Worm (Caenorhabditis elegans) whole organism, L2 larva: ENCODE results near the gene bbln-1.

Experiments used
- F13H6.1 ChIP-seq: sonication (generic microtip); optimal IDR thresholded peaks from 2 replicates; lab custom pipeline; 2016; ENCODE audit warnings: missing genetic modification characterization, missing compliant biosample characterization
- R02D3.7 ChIP-seq: fragments of 150-350 bp; optimal IDR thresholded peaks from 2 replicates; lab custom pipeline; 2014; ENCODE audit warnings: missing biosample characterization, missing genetic modification characterization
- Y55F3AM.14 ChIP-seq: fragments of 200-800 bp; sonication (Bioruptor generic); optimal IDR thresholded peaks from 2 replicates; lab custom pipeline; 2018; ENCODE audit warnings: mild to moderate bottlenecking, missing genetic modification characterization, missing compliant biosample characterization
- ama-1 ChIP-seq: fragments of 150-350 bp; optimal IDR thresholded peaks from 2 replicates; lab custom pipeline; 2018; ENCODE audit warnings: inconsistent platforms
- blmp-1 ChIP-seq: sonication (generic microtip); optimal IDR thresholded peaks from 2 replicates; lab custom pipeline; 2017; ENCODE audit warnings: missing genetic modification characterization, mild to moderate bottlenecking, missing compliant biosample characterization, antibody characterized with exemption, moderate library complexity; ENCODE audit not compliant: insufficient read depth
- ceh-16 ChIP-seq: fragments of 150-350 bp; optimal IDR thresholded peaks from 2 replicates; lab custom pipeline; 2014; ENCODE audit warnings: missing biosample characterization, missing genetic modification characterization
- crh-2 ChIP-seq: sonication (generic microtip); optimal IDR thresholded peaks from 2 replicates; lab custom pipeline; 2017; ENCODE audit warnings: missing biosample characterization, missing genetic modification characterization
- dmd-4 ChIP-seq: sonication (generic microtip); optimal IDR thresholded peaks from 2 replicates; lab custom pipeline; 2017; ENCODE audit warnings: missing biosample characterization, missing genetic modification characterization
- egl-27 ChIP-seq: sonication (generic microtip); optimal IDR thresholded peaks from 3 replicates; lab custom pipeline; 2017; ENCODE audit warnings: missing biosample characterization, missing genetic modification reagents, missing genetic modification characterization
- elt-1 ChIP-seq: fragments of 150-350 bp; optimal IDR thresholded peaks from 2 replicates; lab custom pipeline; 2014; ENCODE audit warnings: missing biosample characterization, missing genetic modification characterization
- fos-1 ChIP-seq: fragments of 150-350 bp; optimal IDR thresholded peaks from 2 replicates; lab custom pipeline; 2014; ENCODE audit warnings: missing biosample characterization, missing genetic modification characterization
- gmeb-1 ChIP-seq: fragments of 150-350 bp; optimal IDR thresholded peaks from 2 replicates; lab custom pipeline; 2014; ENCODE audit warnings: missing biosample characterization, missing genetic modification characterization
- lin-13 ChIP-seq: fragments of 150-350 bp; optimal IDR thresholded peaks from 2 replicates; lab custom pipeline; 2014; ENCODE audit warnings: missing biosample characterization, missing genetic modification reagents, missing genetic modification characterization
- lin-39 ChIP-seq: fragments of 150-350 bp; optimal IDR thresholded peaks from 2 replicates; lab custom pipeline; 2014; ENCODE audit warnings: missing biosample characterization, missing genetic modification reagents, missing genetic modification characterization
- lsy-2 ChIP-seq, 2 experiments: fragments of 150-350 bp in 1 of 2; sonication (generic microtip) in 1 of 2; optimal IDR thresholded peaks; 2 replicates each; lab custom pipeline; 2014 to 2017; ENCODE audit warnings: missing biosample characterization in 2 of 2, missing genetic modification characterization in 2 of 2
- mbf-1 ChIP-seq: sonication (generic microtip); optimal IDR thresholded peaks from 2 replicates; lab custom pipeline; 2017; ENCODE audit warnings: missing biosample characterization, missing genetic modification characterization
- mdl-1 ChIP-seq, 2 experiments: fragments of 150-350 bp in 1 of 2; sonication (generic microtip) in 1 of 2; optimal IDR thresholded peaks; 2 replicates each; lab custom pipeline; 2017; ENCODE audit warnings: missing biosample characterization in 2 of 2, missing genetic modification characterization in 2 of 2
- nhr-10 ChIP-seq: sonication (generic microtip); optimal IDR thresholded peaks from 2 replicates; lab custom pipeline; 2017; ENCODE audit warnings: missing biosample characterization, missing genetic modification characterization
- nhr-12 ChIP-seq: fragments of 150-350 bp; optimal IDR thresholded peaks from 2 replicates; lab custom pipeline; 2014; ENCODE audit warnings: missing biosample characterization, missing genetic modification characterization
- nhr-129 ChIP-seq: fragments of 150-350 bp; optimal IDR thresholded peaks from 2 replicates; lab custom pipeline; 2014; ENCODE audit warnings: missing biosample characterization, missing genetic modification characterization
- nhr-21 ChIP-seq: fragments of 150-350 bp; optimal IDR thresholded peaks from 2 replicates; lab custom pipeline; 2014; ENCODE audit warnings: missing biosample characterization, missing genetic modification characterization
- nhr-237 ChIP-seq: fragments of 150-350 bp; optimal IDR thresholded peaks from 2 replicates; lab custom pipeline; 2014; ENCODE audit warnings: missing biosample characterization, missing genetic modification characterization
- nhr-25 ChIP-seq: fragments of 150-350 bp; sonication (generic microtip); optimal IDR thresholded peaks from 3 replicates; lab custom pipeline; 2014; ENCODE audit warnings: missing biosample characterization, missing genetic modification characterization
- nhr-6 ChIP-seq: fragments of 150-350 bp; optimal IDR thresholded peaks from 2 replicates; lab custom pipeline; 2014; ENCODE audit warnings: missing biosample characterization, missing genetic modification characterization
- nhr-77 ChIP-seq: fragments of 150-350 bp; optimal IDR thresholded peaks from 2 replicates; lab custom pipeline; 2014; ENCODE audit warnings: missing biosample characterization, missing genetic modification characterization
- peb-1 ChIP-seq: fragments of 150-350 bp; optimal IDR thresholded peaks from 2 replicates; lab custom pipeline; 2014; ENCODE audit warnings: missing biosample characterization, missing genetic modification characterization
- sem-4 ChIP-seq: fragments of 150-350 bp; optimal IDR thresholded peaks from 2 replicates; lab custom pipeline; 2014; ENCODE audit warnings: missing biosample characterization, missing genetic modification reagents, missing genetic modification characterization
- skn-1 ChIP-seq: sonication (generic microtip); optimal IDR thresholded peaks from 2 replicates; lab custom pipeline; 2017; ENCODE audit warnings: missing biosample characterization, missing genetic modification characterization
- sma-3 ChIP-seq: sonication (generic microtip); optimal IDR thresholded peaks from 2 replicates; lab custom pipeline; 2016; ENCODE audit warnings: missing genetic modification reagents, missing genetic modification characterization, missing compliant biosample characterization
- sma-9 ChIP-seq, 2 experiments: fragments of 150-350 bp in 1 of 2; sonication (generic microtip) in 1 of 2; optimal IDR thresholded peaks; 2 replicates each; lab custom pipeline; 2014 to 2016; ENCODE audit warnings: missing genetic modification characterization in 2 of 2, mild to moderate bottlenecking in 1 of 2, missing biosample characterization in 1 of 2, missing compliant biosample characterization in 1 of 2, missing genetic modification reagents in 1 of 2, moderate library complexity in 1 of 2
- unc-55 ChIP-seq: fragments of 150-350 bp; sonication (generic microtip); optimal IDR thresholded peaks from 3 replicates; lab custom pipeline; 2014; ENCODE audit warnings: missing biosample characterization, missing genetic modification reagents, missing genetic modification characterization
- zag-1 ChIP-seq: fragments of 150-350 bp; optimal IDR thresholded peaks from 2 replicates; lab custom pipeline; 2014; ENCODE audit warnings: missing biosample characterization, missing genetic modification characterization
- ztf-1 ChIP-seq: fragments of 200-800 bp; sonication (Bioruptor generic); conservative IDR thresholded peaks from 2 replicates; pipeline ENCODE4 v1.3.6; 2022; ENCODE audit warnings: missing genetic modification characterization, missing compliant biosample characterization
- ztf-11 ChIP-seq: sonication (generic microtip); optimal IDR thresholded peaks from 2 replicates; lab custom pipeline; 2017; ENCODE audit warnings: missing biosample characterization, missing genetic modification characterization
- ztf-4 ChIP-seq: fragments of 150-350 bp; optimal IDR thresholded peaks from 2 replicates; lab custom pipeline; 2014; ENCODE audit warnings: missing biosample characterization, missing genetic modification characterization

The bbln-1 gene

DNA sequence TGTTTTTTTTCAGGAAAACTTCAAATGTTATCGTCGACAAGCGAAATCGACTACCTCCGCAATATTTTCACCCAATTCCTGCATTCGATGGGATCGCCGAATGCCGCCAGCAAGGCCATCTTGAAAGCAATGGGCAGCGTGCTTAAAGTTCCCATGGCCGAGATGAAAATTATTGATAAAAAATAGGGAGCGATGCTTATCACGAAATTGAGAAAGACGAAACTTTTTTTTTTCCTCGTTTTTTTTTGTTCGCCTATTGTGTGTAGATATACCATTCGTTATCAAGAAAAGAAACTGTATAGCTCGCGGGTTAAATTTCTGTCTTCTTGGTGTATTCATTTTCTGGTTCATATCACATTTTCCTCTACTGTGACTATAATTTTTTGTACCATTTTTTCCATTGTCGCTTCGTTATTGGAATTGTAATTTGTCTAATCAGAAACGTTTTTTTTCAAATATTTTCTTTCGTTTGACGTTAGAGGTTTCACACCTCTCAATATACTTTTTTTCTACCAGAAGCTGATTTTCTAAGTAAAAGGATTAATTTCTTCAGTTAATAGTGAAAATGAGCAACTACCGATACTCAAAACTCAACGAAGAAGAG is 11.8 kb upstream of the bbln-1 start, which contains the start of gene syx-6:
TSS of gene syx-6 (plus strand) at position 554 of the 604 bp plus-strand sequence.
- TF ChIP-seq Y55F3AM.14 (GFP tag; lab: Kevin White, UChicago): no peak
- peak; percentile 6 for TF ChIP-seq elt-1 (tag; lab: Kevin White, UChicago)
- TF ChIP-seq nhr-77 (tag; lab: Kevin White, UChicago): no peak
- TF ChIP-seq peb-1: no peak
- TF ChIP-seq dmd-4: no peak
- no peak for TF ChIP-seq lin-39

DNA sequence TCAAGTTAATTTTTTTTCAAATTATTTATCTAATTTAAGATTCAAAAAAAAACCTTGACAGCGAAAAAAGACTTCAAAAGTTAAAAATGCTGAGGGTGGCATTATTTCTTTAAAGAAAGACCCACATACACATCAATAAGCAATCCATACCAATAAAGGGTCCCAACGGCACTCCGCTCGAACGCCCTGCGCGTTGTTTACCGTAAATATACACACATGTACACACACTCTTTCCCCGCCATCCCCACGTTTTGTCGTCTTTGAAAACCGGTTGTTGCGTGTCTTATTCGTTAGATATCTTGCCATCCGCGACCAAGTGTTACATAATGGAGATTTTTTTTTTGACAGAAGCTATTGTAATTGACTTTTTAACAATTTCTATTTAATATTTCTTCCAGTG is 7.3 kb upstream of the bbln-1 start, which contains the start of gene gcc-1:
TSS of gene gcc-1 (plus strand) at position 399 of the 400 bp plus-strand sequence.
- no peak for TF ChIP-seq ztf-11 (tag; lab: Kevin White, UChicago)
- TF ChIP-seq R02D3.7: peak; percentile 87
- no peak for TF ChIP-seq zag-1 (tag; lab: Kevin White, UChicago)
- no peak for TF ChIP-seq blmp-1 (tag; lab: Kevin White, UChicago)
- peak; percentile 73 for TF ChIP-seq sma-9 (GFP tag; optimal IDR thresholded peaks at IDR 0.05; lab: Kevin White, UChicago)
- no peak for TF ChIP-seq sma-9 (tag; optimal IDR thresholded peaks at IDR 0.05; lab: Kevin White, UChicago)
- TF ChIP-seq nhr-12 (tag; lab: Kevin White, UChicago): no peak
- no peak for TF ChIP-seq dmd-4
- TF ChIP-seq nhr-21 (tag; lab: Kevin White, UChicago): peak; percentile 79
- TF ChIP-seq egl-27 (tag; lab: Kevin White, UChicago): no peak
- TF ChIP-seq ceh-16 (tag; lab: Kevin White, UChicago): no peak
- TF ChIP-seq nhr-10 (tag; lab: Kevin White, UChicago): no peak
- peak; percentile 8 for TF ChIP-seq crh-2 (tag; lab: Kevin White, UChicago)
- TF ChIP-seq lsy-2 (tag; optimal IDR thresholded peaks at IDR 0.05; lab: Kevin White, UChicago): peak in 1 of 2 experiments; percentile 48
- TF ChIP-seq ama-1 (lab: Kevin White, UChicago): no peak
- peak; percentile 76 for TF ChIP-seq unc-55 (GFP tag; lab: Kevin White, UChicago)
- TF ChIP-seq skn-1 (tag; lab: Kevin White, UChicago): no peak
- TF ChIP-seq sma-3 (GFP tag; lab: Kevin White, UChicago): peak; percentile 33
- no peak for TF ChIP-seq ztf-4 (tag; lab: Kevin White, UChicago)
- no peak for TF ChIP-seq gmeb-1 (tag; lab: Kevin White, UChicago)
- TF ChIP-seq elt-1 (tag; lab: Kevin White, UChicago): no peak
- peak; percentile 51 for TF ChIP-seq nhr-129 (tag; lab: Kevin White, UChicago)
- TF ChIP-seq ztf-1: no peak
- peak; percentile 18 for TF ChIP-seq sem-4 (tag; lab: Kevin White, UChicago)
- no peak for TF ChIP-seq mbf-1
- peak; percentile 78 for TF ChIP-seq nhr-25 (tag; lab: Kevin White, UChicago)
- TF ChIP-seq F13H6.1 (tag; lab: Kevin White, UChicago): peak; percentile 45
- TF ChIP-seq nhr-237 (tag; lab: Kevin White, UChicago): no peak
- no peak for TF ChIP-seq nhr-6 (tag; lab: Kevin White, UChicago)
- peak; percentile 12 for TF ChIP-seq lin-13
- TF ChIP-seq, all 48 proteins: peak for 12

DNA sequence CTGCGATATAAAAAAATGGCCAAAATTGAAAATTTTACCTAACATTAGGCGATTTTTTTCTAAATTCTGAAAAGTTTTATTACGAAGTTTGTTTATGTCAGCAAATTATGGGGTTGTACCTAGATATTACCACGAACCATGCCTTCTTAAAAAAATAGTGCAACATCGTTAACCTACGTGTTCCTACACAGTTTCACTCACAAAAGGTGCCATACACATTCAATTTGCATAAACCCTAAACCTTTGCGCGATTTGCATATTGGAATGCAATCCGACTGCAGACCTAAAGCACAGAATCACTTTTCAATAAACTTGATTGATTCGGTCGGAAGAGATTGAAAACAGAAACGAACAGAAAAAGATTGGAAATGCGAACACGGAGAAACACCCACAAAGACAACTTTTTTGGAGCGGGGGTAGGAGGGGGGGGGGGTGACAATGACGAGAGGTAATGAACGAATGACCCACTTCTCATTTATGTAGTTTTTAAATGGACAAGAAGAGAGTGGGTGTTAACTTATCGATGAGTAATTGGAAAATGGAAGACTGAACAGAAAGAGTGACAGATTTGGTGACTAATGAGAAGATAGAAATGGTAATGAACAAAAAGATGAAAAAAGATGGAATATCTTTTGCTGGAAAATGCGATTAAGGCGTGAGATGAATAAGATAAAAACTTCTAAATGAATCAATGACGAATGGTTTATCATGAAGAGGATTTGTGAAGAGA is 4.0 kb upstream of the bbln-1 start:
- TF ChIP-seq mdl-1 (tag; optimal IDR thresholded peaks at IDR 0.05; lab: Kevin White, UChicago) (no peak), fos-1 (peak; percentile 86), sma-3 (GFP tag; lab: Kevin White, UChicago) (peak; percentile 9)
